Fruit fly (Drosophila melanogaster) whole organism, embryonic: ENCODE measurements around the gene ETHR.

Experiments
- Antp ChIP-seq: fragments of 200-800 bp; sonication (Bioruptor generic); optimal IDR thresholded peaks from 3 replicates; lab custom pipeline; 2016; ENCODE audit warnings: missing biosample characterization, missing genetic modification characterization
- CG10147 ChIP-seq: fragments of 200-800 bp; sonication (Bioruptor generic); optimal IDR thresholded peaks from 2 replicates; lab custom pipeline; 2019; ENCODE audit warnings: missing biosample characterization, mild to moderate bottlenecking, missing genetic modification characterization, moderate library complexity
- CG10431 ChIP-seq: fragments of 200-800 bp; sonication (Bioruptor generic); optimal IDR thresholded peaks from 3 replicates; lab custom pipeline; 2018; ENCODE audit warnings: missing biosample characterization, mild to moderate bottlenecking, missing genetic modification characterization
- CG1233 ChIP-seq: fragments of 200-800 bp; sonication (Bioruptor generic); optimal IDR thresholded peaks from 4 replicates; lab custom pipeline; 2018; ENCODE audit warnings: missing biosample characterization, mild to moderate bottlenecking, missing genetic modification characterization
- CG13424 ChIP-seq: fragments of 200-800 bp; sonication (Bioruptor generic); optimal IDR thresholded peaks from 2 replicates; lab custom pipeline; 2019; ENCODE audit warnings: missing biosample characterization, mild to moderate bottlenecking, missing genetic modification characterization, moderate library complexity
- CG17802 ChIP-seq: fragments of 200-800 bp; sonication (Bioruptor generic); optimal IDR thresholded peaks from 2 replicates; lab custom pipeline; 2018; ENCODE audit warnings: missing biosample characterization, mild to moderate bottlenecking, missing genetic modification characterization, moderate library complexity
- CG1832 ChIP-seq: fragments of 200-800 bp; sonication (Bioruptor generic); optimal IDR thresholded peaks from 2 replicates; lab custom pipeline; 2017; ENCODE audit warnings: missing biosample characterization, mild to moderate bottlenecking, missing genetic modification characterization, inconsistent platforms
- CG18476 ChIP-seq: fragments of 200-800 bp; sonication (Bioruptor generic); optimal IDR thresholded peaks from 2 replicates; lab custom pipeline; 2016; ENCODE audit warnings: missing biosample characterization, mild to moderate bottlenecking, missing genetic modification characterization
- CG31388 ChIP-seq: fragments of 200-800 bp; sonication (Bioruptor generic); optimal IDR thresholded peaks from 2 replicates; lab custom pipeline; 2016; ENCODE audit warnings: missing biosample characterization, missing genetic modification characterization
- CG3726 ChIP-seq: fragments of 200-800 bp; sonication (Bioruptor generic); IDR thresholded peaks from 3 replicates; pipeline ENCODE4, ENCODE4 v1.3.6; 2022; ENCODE audit warnings: missing biosample characterization, missing genetic modification characterization
- CG4617 ChIP-seq: fragments of 200-800 bp; sonication (Bioruptor generic); optimal IDR thresholded peaks from 3 replicates; lab custom pipeline; 2016; ENCODE audit warnings: missing biosample characterization, missing genetic modification characterization, borderline replicate concordance
- CG5180 ChIP-seq: fragments of 200-800 bp; sonication (Bioruptor generic); optimal IDR thresholded peaks from 3 replicates; lab custom pipeline; 2017; ENCODE audit warnings: missing biosample characterization, missing genetic modification characterization, mild to moderate bottlenecking, moderate library complexity, missing genetic modification reagents
- CG7745 ChIP-seq: fragments of 200-800 bp; sonication (Bioruptor generic); optimal IDR thresholded peaks from 2 replicates; lab custom pipeline; 2018; ENCODE audit warnings: missing biosample characterization, mild to moderate bottlenecking, missing genetic modification characterization, moderate library complexity
- D19B ChIP-seq: fragments of 200-800 bp; sonication (Bioruptor generic); optimal IDR thresholded peaks from 2 replicates; lab custom pipeline; 2017; ENCODE audit warnings: missing biosample characterization, mild to moderate bottlenecking, missing genetic modification characterization
- Dad ChIP-seq: fragments of 200-800 bp; sonication (Bioruptor generic); optimal IDR thresholded peaks from 3 replicates; lab custom pipeline; 2016; ENCODE audit warnings: missing biosample characterization, missing genetic modification characterization
- Dbx ChIP-seq: fragments of 200-800 bp; sonication (Bioruptor generic); IDR thresholded peaks from 3 replicates; pipeline ENCODE4 v1.3.6; 2022; ENCODE audit warnings: missing biosample characterization, missing genetic modification characterization
- Dip2 ChIP-seq: fragments of 200-800 bp; sonication (Bioruptor generic); IDR thresholded peaks from 2 replicates; pipeline ENCODE4 v1.3.6; 2022; ENCODE audit warnings: missing biosample characterization, missing genetic modification characterization
- Dip3 ChIP-seq: fragments of 200-800 bp; sonication (Bioruptor generic); optimal IDR thresholded peaks from 3 replicates; lab custom pipeline; 2016; ENCODE audit warnings: missing biosample characterization, missing genetic modification characterization
- E2f2 ChIP-seq: fragments of 200-800 bp; sonication (Bioruptor generic); IDR thresholded peaks from 2 replicates; pipeline ENCODE4 v1.3.6; 2022; ENCODE audit warnings: missing biosample characterization, missing genetic modification characterization
- Ets65A ChIP-seq: fragments of 200-800 bp; sonication (Bioruptor generic); peaks from one replicate; lab custom pipeline; 2016; ENCODE audit warnings: missing biosample characterization, missing genetic modification characterization
- Gsc ChIP-seq: fragments of 200-800 bp; sonication (Bioruptor generic); IDR thresholded peaks from 2 replicates; pipeline ENCODE4 v1.3.6; 2022; ENCODE audit warnings: missing biosample characterization, missing genetic modification characterization
- H15 ChIP-seq: fragments of 200-800 bp; sonication (Bioruptor generic); IDR thresholded peaks from 3 replicates; pipeline ENCODE4 v1.3.6; 2022; ENCODE audit warnings: missing biosample characterization, missing genetic modification characterization
- Lim3 ChIP-seq: fragments of 200-800 bp; sonication (Bioruptor generic); IDR thresholded peaks from 2 replicates; pipeline ENCODE4 v1.3.6; 2022; ENCODE audit warnings: missing biosample characterization, missing genetic modification characterization
- Nf-YA ChIP-seq: fragments of 200-800 bp; sonication (Bioruptor generic); IDR thresholded peaks from 2 replicates; pipeline ENCODE4 v1.3.6; 2022; ENCODE audit warnings: missing biosample characterization, missing genetic modification characterization
- NfI ChIP-seq: fragments of 200-800 bp; sonication (Bioruptor generic); optimal IDR thresholded peaks from 3 replicates; lab custom pipeline; 2018; ENCODE audit warnings: missing biosample characterization, mild to moderate bottlenecking, missing genetic modification characterization, moderate library complexity
- Trl ChIP-seq, 3 experiments: fragments of >200 bp in 2 of 3; fragments of 200-800 bp in 1 of 3; sonication (Bioruptor generic) in 1 of 3; optimal IDR thresholded peaks; 2 replicates in 1 of 3; 3 replicates in 2 of 3; lab custom pipeline; 2016 to 2017; ENCODE audit warnings: missing biosample characterization in 1 of 3, missing genetic modification characterization in 1 of 3
- Xbp1 ChIP-seq: fragments of 200-800 bp; sonication (Bioruptor generic); optimal IDR thresholded peaks from 3 replicates; lab custom pipeline; 2016; ENCODE audit warnings: missing biosample characterization, mild to moderate bottlenecking, missing genetic modification characterization
- abd-A ChIP-seq: fragments of 200-800 bp; sonication (Bioruptor generic); optimal IDR thresholded peaks from 3 replicates; lab custom pipeline; 2019; ENCODE audit warnings: missing biosample characterization, mild to moderate bottlenecking, missing genetic modification characterization, moderate library complexity
- amos ChIP-seq: fragments of 200-800 bp; sonication (Bioruptor generic); IDR thresholded peaks from 2 replicates; pipeline ENCODE4 v1.3.6; 2022; ENCODE audit warnings: missing biosample characterization, missing genetic modification characterization; ENCODE audit not compliant: partially characterized antibody
- ap ChIP-seq: fragments of 200-800 bp; sonication (Bioruptor generic); IDR thresholded peaks from 2 replicates; pipeline ENCODE4 v1.3.6; 2022; ENCODE audit warnings: missing biosample characterization, missing genetic modification characterization
- ash1 ChIP-seq: fragments of 200-800 bp; sonication (Bioruptor generic); optimal IDR thresholded peaks from 2 replicates; lab custom pipeline; 2018; ENCODE audit warnings: missing biosample characterization, mild to moderate bottlenecking, missing genetic modification characterization
- ato ChIP-seq: fragments of 200-800 bp; sonication (Bioruptor generic); IDR thresholded peaks from 2 replicates; pipeline ENCODE4 v1.3.6; 2022; ENCODE audit warnings: missing biosample characterization, missing genetic modification characterization; ENCODE audit not compliant: partially characterized antibody
- br ChIP-seq: fragments of >200 bp; optimal IDR thresholded peaks from 2 replicates; lab custom pipeline; 2017
- cg ChIP-seq: fragments of 200-800 bp; sonication (Bioruptor generic); optimal IDR thresholded peaks from 3 replicates; lab custom pipeline; 2019; ENCODE audit warnings: missing biosample characterization, mild to moderate bottlenecking, missing genetic modification characterization, moderate library complexity
- corto ChIP-seq: fragments of 200-800 bp; sonication (Bioruptor generic); optimal IDR thresholded peaks from 2 replicates; lab custom pipeline; 2016; ENCODE audit warnings: missing biosample characterization, mild to moderate bottlenecking, missing genetic modification characterization, moderate library complexity
- dati ChIP-seq: fragments of 200-800 bp; sonication (Bioruptor generic); IDR thresholded peaks from 2 replicates; pipeline ENCODE4 v1.3.6; 2022; ENCODE audit warnings: missing biosample characterization, missing genetic modification characterization
- dmrt11E ChIP-seq: fragments of 200-800 bp; sonication (Bioruptor generic); optimal IDR thresholded peaks from 3 replicates; lab custom pipeline; 2018; ENCODE audit warnings: missing biosample characterization, mild to moderate bottlenecking, missing genetic modification characterization, moderate library complexity
- fd3F ChIP-seq: fragments of 200-800 bp; sonication (Bioruptor generic); optimal IDR thresholded peaks from 2 replicates; lab custom pipeline; 2018; ENCODE audit warnings: missing biosample characterization, mild to moderate bottlenecking, missing genetic modification characterization, moderate library complexity
- gcm2 ChIP-seq: fragments of 200-800 bp; sonication (Bioruptor generic); optimal IDR thresholded peaks from 2 replicates; lab custom pipeline; 2016; ENCODE audit warnings: missing biosample characterization, missing genetic modification characterization
- gro ChIP-seq: fragments of 200-800 bp; sonication (Bioruptor generic); optimal IDR thresholded peaks from 2 replicates; lab custom pipeline; 2016; ENCODE audit warnings: missing biosample characterization, missing genetic modification characterization
- hbn ChIP-seq: fragments of 200-800 bp; sonication (Bioruptor generic); IDR thresholded peaks from 2 replicates; pipeline ENCODE4 v1.3.6; 2022; ENCODE audit warnings: missing biosample characterization, missing genetic modification characterization; ENCODE audit not compliant: partially characterized antibody
- hth ChIP-seq: fragments of >200 bp; optimal IDR thresholded peaks from 2 replicates; lab custom pipeline; 2017; ENCODE audit warnings: inconsistent platforms
- lola ChIP-seq, 3 experiments: fragments of >200 bp in 2 of 3; fragments of 200-800 bp in 1 of 3; sonication (Bioruptor generic) in 1 of 3; optimal IDR thresholded peaks; 2 replicates each; lab custom pipeline; 2017 to 2019; ENCODE audit warnings: missing biosample characterization in 3 of 3, missing genetic modification characterization in 3 of 3, mild to moderate bottlenecking in 1 of 3, moderate library complexity in 1 of 3
- pb ChIP-seq: fragments of 200-800 bp; sonication (Bioruptor generic); optimal IDR thresholded peaks from 3 replicates; lab custom pipeline; 2016; ENCODE audit warnings: missing biosample characterization, missing genetic modification characterization
- psq ChIP-seq: fragments of 200-800 bp; sonication (Bioruptor generic); optimal IDR thresholded peaks from 2 replicates; lab custom pipeline; 2017; ENCODE audit warnings: missing biosample characterization, missing genetic modification characterization
- pzg ChIP-seq: fragments of 200-800 bp; sonication (Bioruptor generic); optimal IDR thresholded peaks from 3 replicates; lab custom pipeline; 2018; ENCODE audit warnings: missing biosample characterization, mild to moderate bottlenecking, missing genetic modification characterization, moderate library complexity
- schlank ChIP-seq: fragments of 200-800 bp; sonication (Bioruptor generic); optimal IDR thresholded peaks from 2 replicates; lab custom pipeline; 2018; ENCODE audit warnings: missing biosample characterization, mild to moderate bottlenecking, missing genetic modification characterization
- scrt ChIP-seq: fragments of 200-800 bp; sonication (Bioruptor generic); optimal IDR thresholded peaks from 2 replicates; lab custom pipeline; 2018; ENCODE audit warnings: missing biosample characterization, mild to moderate bottlenecking, missing genetic modification characterization, moderate library complexity
- slbo ChIP-seq: fragments of 200-800 bp; sonication (Bioruptor generic); IDR thresholded peaks from 2 replicates; pipeline ENCODE4 v1.3.6; 2022; ENCODE audit warnings: missing biosample characterization, missing genetic modification characterization
- ttk ChIP-seq: fragments of 200-800 bp; sonication (Bioruptor generic); IDR thresholded peaks from 2 replicates; pipeline ENCODE4 v2.1.2; 2022; ENCODE audit warnings: missing biosample characterization, missing genetic modification characterization
- wdn ChIP-seq: fragments of 200-800 bp; sonication (Bioruptor generic); IDR thresholded peaks from 2 replicates; pipeline ENCODE4 v1.3.6; 2022; ENCODE audit warnings: missing biosample characterization, missing genetic modification characterization

ETHR gene

dm6 chr3R:21214693-21215145, 32.1 kb upstream of the ETHR start, which contains the start of gene Ddrgk1 (continued):
- TF ChIP-seq CG1233: peak; percentile 13
- no peak for TF ChIP-seq dmrt11E (tag; lab: Kevin White, UChicago)
- TF ChIP-seq lola (GFP tag; optimal IDR thresholded peaks at IDR 0.05; lab: Kevin White, UChicago): peak in 1 of 3 experiments; percentile 3
- no peak for TF ChIP-seq CG31388 (GFP tag; lab: Kevin White, UChicago)
- no peak for TF ChIP-seq Antp (GFP tag; lab: Kevin White, UChicago)
- TF ChIP-seq schlank (tag; lab: Kevin White, UChicago): no peak
- TF ChIP-seq E2f2 (GFP tag; lab: Robert Waterston, UW): no peak
- no peak for TF ChIP-seq Lim3 (GFP tag; lab: Robert Waterston, UW)
- TF ChIP-seq Dip2 (GFP tag; lab: Robert Waterston, UW): no peak
- TF ChIP-seq Dbx: no peak
- peak; percentile 23 for TF ChIP-seq NfI (GFP tag; lab: Kevin White, UChicago)
- TF ChIP-seq CG3726: no peak
- TF ChIP-seq Nf-YA (GFP tag; lab: Robert Waterston, UW): no peak
- no peak for TF ChIP-seq ash1
- no peak for TF ChIP-seq CG10431
- TF ChIP-seq CG7745 (tag; lab: Kevin White, UChicago): no peak
- no peak for TF ChIP-seq wdn
- no peak for TF ChIP-seq ap (GFP tag; lab: Robert Waterston, UW)
- TF ChIP-seq corto (GFP tag; lab: Kevin White, UChicago): no peak
- TF ChIP-seq Gsc (GFP tag; lab: Robert Waterston, UW): no peak
- no peak for TF ChIP-seq amos
- TF ChIP-seq ato (GFP tag; lab: Robert Waterston, UW): no peak
- TF ChIP-seq CG5180: no peak
- TF ChIP-seq fd3F (GFP tag; lab: Kevin White, UChicago): no peak
- TF ChIP-seq CG4617 (GFP tag; lab: Kevin White, UChicago): no peak
- peak; percentile 31 for TF ChIP-seq Xbp1 (GFP tag; lab: Kevin White, UChicago)
- TF ChIP-seq CG18476 (GFP tag; lab: Kevin White, UChicago): no peak
- TF ChIP-seq hbn (GFP tag; lab: Robert Waterston, UW): no peak
- TF ChIP-seq gcm2 (GFP tag; lab: Kevin White, UChicago): no peak
- no peak for TF ChIP-seq scrt (GFP tag; lab: Kevin White, UChicago)
- TF ChIP-seq Dip3 (GFP tag; lab: Kevin White, UChicago): no peak
- TF ChIP-seq CG10147: peak; percentile 4
- TF ChIP-seq Ets65A (GFP tag; lab: Kevin White, UChicago): peak; percentile 68
- no peak for TF ChIP-seq ttk (GFP tag; lab: Robert Waterston, UW)
- no peak for TF ChIP-seq CG17802 (tag; lab: Kevin White, UChicago)
- peak; percentile 43; the same call in 1 of the 2 replicates for TF ChIP-seq slbo
- peak; percentile 52 for TF ChIP-seq pzg (GFP tag; lab: Kevin White, UChicago)
- TF ChIP-seq br: no peak
- peak; percentile 11 for TF ChIP-seq CG13424
- TF ChIP-seq Dad (GFP tag; lab: Kevin White, UChicago): no peak
- peak; percentile 6 for TF ChIP-seq gro (GFP tag; lab: Kevin White, UChicago)
- no peak for TF ChIP-seq Trl (optimal IDR thresholded peaks at IDR 0.05; lab: Kevin White, UChicago)
- no peak for TF ChIP-seq Trl (GFP tag; optimal IDR thresholded peaks at IDR 0.05; lab: Kevin White, UChicago)
- no peak for TF ChIP-seq cg (GFP tag; lab: Kevin White, UChicago)
- no peak for TF ChIP-seq pb (GFP tag; lab: Kevin White, UChicago)
- TF ChIP-seq CG1832: no peak
- no peak for TF ChIP-seq hth (lab: Kevin White, UChicago)
- no peak for TF ChIP-seq dati
- TF ChIP-seq H15 (GFP tag; lab: Robert Waterston, UW): no peak
- TF ChIP-seq psq (GFP tag; lab: Kevin White, UChicago): no peak
- TF ChIP-seq D19B: no peak
- TF ChIP-seq abd-A: no peak
